Worm (Caenorhabditis elegans): ENCODE measurements around the gene Y51H4A.5.

Gene Y51H4A.5

DNA sequence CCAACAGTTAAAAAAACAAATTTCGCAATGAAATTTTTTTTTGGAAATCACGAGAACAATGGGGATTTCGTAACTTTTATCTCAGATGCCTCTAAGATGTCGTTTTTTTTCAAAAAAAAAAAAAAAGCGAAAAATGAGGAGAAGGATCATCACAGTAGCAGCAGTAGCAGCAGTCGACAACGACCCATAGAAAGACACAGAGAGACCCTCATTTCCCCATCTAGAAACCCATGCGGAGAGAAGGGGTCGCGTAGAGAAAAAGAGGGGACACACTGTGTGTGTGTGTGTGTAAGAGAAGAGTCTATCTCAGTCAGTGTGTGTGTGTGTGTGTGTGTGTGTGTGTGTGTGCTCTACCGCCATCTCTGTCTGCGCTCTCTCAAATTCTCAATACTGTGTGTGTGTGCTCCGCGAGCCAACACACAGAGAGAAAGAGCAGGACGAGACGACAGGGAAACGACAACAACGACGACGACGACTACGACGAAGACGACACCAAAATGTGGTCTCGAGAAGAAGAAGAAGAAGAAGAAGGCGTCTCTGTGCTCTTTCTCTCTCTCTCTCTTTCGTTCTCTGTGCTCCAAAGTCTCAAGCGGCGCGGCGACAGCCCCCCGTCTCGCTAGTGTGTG lies 34.4 kb downstream of the Y51H4A.5 start (continued):
- TF ChIP-seq F33H1.4 (GFP tag; IDR thresholded peaks at IDR 0.05) (no peak), ztf-26 (tag; optimal IDR thresholded peaks at IDR 0.05) (peak; percentile 64), madf-6 (GFP tag; IDR thresholded peaks at IDR 0.05) (no peak), sea-2 (GFP tag; IDR thresholded peaks at IDR 0.05) (no peak), let-607 (tag; optimal IDR thresholded peaks at IDR 0.05) (peak in 1 of 2 experiments; percentile 22), ets-4 (GFP tag; optimal IDR thresholded peaks at IDR 0.05) (no peak), nfyb-1 (GFP tag; IDR thresholded peaks at IDR 0.05) (peak; percentile 48; the same call in 1 of the 2 replicates)

DNA sequence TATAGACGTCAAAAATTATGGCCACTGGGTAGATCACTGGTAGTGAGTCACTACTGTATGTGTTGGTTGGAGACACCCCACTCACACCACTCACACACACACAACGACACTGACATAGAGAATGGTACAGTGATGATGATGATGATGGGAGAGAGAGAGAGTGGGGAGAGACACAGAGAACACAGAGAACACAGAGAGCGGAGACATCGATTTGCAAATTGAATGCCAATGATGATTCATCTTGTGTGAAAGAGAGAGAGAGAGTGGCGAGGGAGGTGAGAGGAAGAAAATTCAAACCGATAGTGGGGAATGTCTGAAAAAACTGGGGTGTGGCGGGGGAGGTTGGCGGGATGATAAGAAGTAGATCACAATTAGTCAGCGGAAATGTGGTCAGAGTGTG lies 36.0 kb downstream of the Y51H4A.5 start:
- TF ChIP-seq ceh-40 (GFP tag; IDR thresholded peaks at IDR 0.05): no peak
- no peak for TF ChIP-seq ekl-4 (GFP tag; IDR thresholded peaks at IDR 0.05)
- TF ChIP-seq hmg-1.2 (GFP tag; IDR thresholded peaks at IDR 0.05): peak; percentile 44; the same call in 1 of the 2 replicates
- peak; percentile 72 for TF ChIP-seq nhr-80 (tag; optimal IDR thresholded peaks at IDR 0.05)
- no peak for TF ChIP-seq tbx-9 (tag; optimal IDR thresholded peaks at IDR 0.05; ENCODE audit: borderline replicate concordance)
- TF ChIP-seq him-1 (tag; optimal IDR thresholded peaks at IDR 0.05): no peak
- no peak for TF ChIP-seq dpl-1 (GFP tag; optimal IDR thresholded peaks at IDR 0.05)
- no peak for TF ChIP-seq pbrm-1 (GFP tag; IDR thresholded peaks at IDR 0.05)
- TF ChIP-seq unc-62 (GFP tag; optimal IDR thresholded peaks at IDR 0.05): peak; percentile 37
- TF ChIP-seq hrde-1 (tag; optimal IDR thresholded peaks at IDR 0.05; ENCODE audit: borderline replicate concordance): no peak
- TF ChIP-seq ccch-3 (GFP tag; optimal IDR thresholded peaks at IDR 0.05): no peak
- peak; percentile 39 for TF ChIP-seq ZK185.1 (tag; optimal IDR thresholded peaks at IDR 0.05; ENCODE audit: poor library complexity, severe bottlenecking)
- TF ChIP-seq rcor-1 (GFP tag; IDR thresholded peaks at IDR 0.05): no peak
- TF ChIP-seq madf-10 (tag; optimal IDR thresholded peaks at IDR 0.05): no peak
- TF ChIP-seq zfh-2 (GFP tag; conservative IDR thresholded peaks at IDR 0.05): peak; percentile 48; the same call in 1 of the 2 replicates
- no peak for TF ChIP-seq ceh-91 (GFP tag; IDR thresholded peaks at IDR 0.05)
- no peak for TF ChIP-seq somi-1 (GFP tag; optimal IDR thresholded peaks at IDR 0.05)
- TF ChIP-seq let-607 (tag; optimal IDR thresholded peaks at IDR 0.05): peak in 1 of 2 experiments; percentile 24
- no peak for TF ChIP-seq hmg-20 (GFP tag; IDR thresholded peaks at IDR 0.05)
- TF ChIP-seq chd-7 (tag; optimal IDR thresholded peaks at IDR 0.05): no peak
- TF ChIP-seq K12H6.12 (tag; optimal IDR thresholded peaks at IDR 0.05): no peak
- TF ChIP-seq lin-35 (GFP tag; optimal IDR thresholded peaks at IDR 0.05): peak in 1 of 3 experiments; percentile 49
- no peak for TF ChIP-seq bed-1 (GFP tag; IDR thresholded peaks at IDR 0.05)
- no peak for TF ChIP-seq C06A6.2 (GFP tag; conservative IDR thresholded peaks at IDR 0.05)
- no peak for TF ChIP-seq lag-1 (GFP tag; IDR thresholded peaks at IDR 0.05)
- no peak for TF ChIP-seq ets-4 (GFP tag; optimal IDR thresholded peaks at IDR 0.05)
- TF ChIP-seq Y53G8AR.9 (GFP tag; conservative IDR thresholded peaks at IDR 0.05): 0 out of 2 replicates have a peak, but pooled peaks have one; percentile 33
- no peak for TF ChIP-seq attf-3 (GFP tag; conservative IDR thresholded peaks at IDR 0.05)
- no peak for TF ChIP-seq nfya-2 (GFP tag; IDR thresholded peaks at IDR 0.05)
- no peak for TF ChIP-seq rec-8 (tag; optimal IDR thresholded peaks at IDR 0.05)
- TF ChIP-seq F23B12.7 (tag; optimal IDR thresholded peaks at IDR 0.05; ENCODE audit: insufficient read depth): no peak
- no peak for TF ChIP-seq ceh-79 (tag; optimal IDR thresholded peaks at IDR 0.05)
- 0 out of 2 replicates have a peak, but pooled peaks have one; percentile 48 for TF ChIP-seq Y56A3A.18 (GFP tag; IDR thresholded peaks at IDR 0.05)
- peak; percentile 69 for TF ChIP-seq ztf-26 (tag; optimal IDR thresholded peaks at IDR 0.05)
- TF ChIP-seq ztf-25 (GFP tag; IDR thresholded peaks at IDR 0.05): no peak
- no peak for TF ChIP-seq akir-1 (GFP tag; optimal IDR thresholded peaks at IDR 0.05)
- no peak for TF ChIP-seq cebp-1 (GFP tag; IDR thresholded peaks at IDR 0.05)
- peak; percentile 53 for TF ChIP-seq cebp-1 (tag; optimal IDR thresholded peaks at IDR 0.05)
- TF ChIP-seq let-526 (GFP tag; IDR thresholded peaks at IDR 0.05): no peak
- TF ChIP-seq hlh-12 (tag; optimal IDR thresholded peaks at IDR 0.05): no peak
- TF ChIP-seq sptf-2 (GFP tag; optimal IDR thresholded peaks at IDR 0.05): no peak
- TF ChIP-seq ceh-100 (GFP tag; IDR thresholded peaks at IDR 0.05): no peak
